Worm (Caenorhabditis elegans): Measurements from ENCODE around the gene nac-2.
"Not testable (repeated sequence)": the region's sequence is repeated elsewhere in the genome, so short reads cannot be mapped to it uniquely, and the experiment has no call there.

nac-2 gene

DNA sequence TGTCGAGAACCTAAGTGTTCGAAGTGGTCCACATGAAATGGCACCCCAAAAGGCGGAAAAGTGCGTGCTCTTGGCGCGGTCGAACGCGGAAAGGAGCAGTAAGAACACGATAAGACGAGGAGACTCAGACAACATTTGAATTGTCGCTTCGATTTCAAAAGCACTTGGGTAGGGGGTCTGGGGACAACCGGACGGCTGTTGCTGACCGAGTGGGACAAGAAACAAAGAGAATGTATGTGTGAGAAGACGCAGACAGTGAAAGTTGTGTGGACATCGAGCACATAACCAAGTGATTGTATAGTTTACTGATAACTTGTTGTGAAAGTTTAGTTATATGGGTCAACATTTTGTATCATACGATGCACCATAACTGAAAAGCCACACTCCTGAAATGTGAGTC lies 35.9 kb downstream of the nac-2 start (continued):
- TF ChIP-seq unc-62 (GFP tag; optimal IDR thresholded peaks at IDR 0.05), result no peak
- TF ChIP-seq lin-14 (GFP tag; optimal IDR thresholded peaks at IDR 0.05), result peak; percentile 70
- TF ChIP-seq nhr-20 (tag; optimal IDR thresholded peaks at IDR 0.05), result no peak
- TF ChIP-seq alr-1 (tag; optimal IDR thresholded peaks at IDR 0.05; ENCODE audit: borderline replicate concordance), result no peak
- TF ChIP-seq pag-3 (tag; optimal IDR thresholded peaks at IDR 0.05; ENCODE audit: borderline replicate concordance, insufficient read depth), result no peak
- no peak for TF ChIP-seq pqm-1 (tag; optimal IDR thresholded peaks at IDR 0.05)
- no peak for TF ChIP-seq nhr-76 (tag; optimal IDR thresholded peaks at IDR 0.05)
- no peak for TF ChIP-seq C34B4.2 (tag; optimal IDR thresholded peaks at IDR 0.05)
- TF ChIP-seq unc-30 (tag; optimal IDR thresholded peaks at IDR 0.05), result no peak
- TF ChIP-seq nhr-84 (tag; optimal IDR thresholded peaks at IDR 0.05), result no peak
- no peak for TF ChIP-seq tlp-1 (tag; optimal IDR thresholded peaks at IDR 0.05)
- TF ChIP-seq nhr-71 (tag; optimal IDR thresholded peaks at IDR 0.05), result no peak

DNA sequence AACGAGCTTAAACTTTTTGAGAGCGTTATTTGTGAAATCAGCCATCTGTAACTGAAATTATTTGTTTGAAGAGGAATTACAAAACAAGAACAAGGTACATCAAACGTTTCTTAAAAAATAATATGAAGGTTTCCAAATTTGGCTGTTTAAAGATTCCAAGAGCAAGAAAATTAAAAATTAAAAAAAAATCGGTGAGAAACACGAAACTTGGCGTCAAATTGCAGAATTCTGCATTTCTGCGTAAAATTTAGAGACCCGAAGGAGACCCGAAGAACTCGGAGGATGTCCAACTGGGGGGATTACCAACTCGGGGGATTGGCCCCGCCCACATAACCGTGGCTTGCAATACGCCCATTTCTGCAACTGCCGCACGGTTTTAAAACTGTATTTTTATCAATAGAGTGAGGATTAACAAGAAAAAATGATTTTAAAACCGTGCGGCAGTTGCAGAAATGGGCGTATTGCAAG lies 37.2 kb downstream of the nac-2 start, which contains the start of gene rab-6.1:
rab-6.1 (minus strand) TSS at position 51 of the 468 bp plus-strand sequence.
- not testable (repeated sequence) for TF ChIP-seq snpc-4 (tag; optimal IDR thresholded peaks at IDR 0.05); ceh-90 (tag; optimal IDR thresholded peaks at IDR 0.05); ceh-63 (GFP tag; optimal IDR thresholded peaks at IDR 0.05)

DNA sequence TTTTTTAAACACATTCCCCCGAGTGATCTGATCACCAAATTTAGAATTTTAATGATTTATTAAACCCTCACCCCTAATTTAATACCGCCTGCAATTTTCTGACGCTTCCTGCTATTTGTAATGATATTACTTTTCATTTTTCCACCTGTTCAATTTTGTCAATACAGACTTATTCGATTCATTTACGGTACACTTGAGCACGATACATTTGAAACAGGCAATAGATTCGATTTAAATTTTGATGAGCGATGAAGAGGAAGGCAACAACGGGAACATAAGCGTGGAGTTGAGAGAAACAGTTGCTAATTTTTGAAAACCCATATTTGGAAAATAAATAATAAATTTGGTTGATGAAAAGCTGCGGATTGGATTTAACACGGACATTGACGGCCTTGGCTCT lies 38.4 kb downstream of the nac-2 start:
- TF ChIP-seq lin-39 (tag; optimal IDR thresholded peaks at IDR 0.05) (no peak), blmp-1 (tag; optimal IDR thresholded peaks at IDR 0.05) (no peak), lin-15B (tag; optimal IDR thresholded peaks at IDR 0.05) (no peak), ama-1 (optimal IDR thresholded peaks at IDR 0.05) (no peak), skn-1 (tag; optimal IDR thresholded peaks at IDR 0.05) (no peak), fkh-10 (GFP tag; optimal IDR thresholded peaks at IDR 0.05) (no peak), zag-1 (tag; optimal IDR thresholded peaks at IDR 0.05) (no peak), unc-86 (tag; optimal IDR thresholded peaks at IDR 0.05) (no peak)

DNA sequence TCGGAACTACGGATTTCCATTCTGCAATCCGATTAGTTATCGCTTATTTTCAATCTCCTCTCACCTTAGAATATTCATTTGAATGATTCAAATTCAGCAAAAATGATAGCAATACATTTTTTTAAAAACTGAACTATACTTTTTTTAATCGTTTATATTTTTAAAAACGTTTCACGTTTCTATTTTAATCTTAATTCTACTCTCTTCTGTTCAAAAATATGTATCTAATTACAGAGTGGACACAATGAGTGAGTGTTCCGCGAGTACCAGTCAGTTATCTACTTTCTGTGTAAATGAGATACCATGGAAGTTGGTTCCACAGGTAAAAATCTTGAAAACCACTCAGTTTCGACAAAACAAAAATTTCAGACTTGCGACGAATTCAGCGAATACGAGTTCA lies 40.6 kb downstream of the nac-2 start, which contains the start of the genes F59B2.15 and zif-1:
F59B2.15 (minus strand) TSS at position 101 of the 400 bp plus-strand sequence.
zif-1 (plus strand) TSS at position 235 of the 400 bp plus-strand sequence.
- no peak for TF ChIP-seq fkh-10 (GFP tag; optimal IDR thresholded peaks at IDR 0.05)
- no peak for TF ChIP-seq hlh-17 (GFP tag; optimal IDR thresholded peaks at IDR 0.05; ENCODE audit: borderline replicate concordance)
- TF ChIP-seq zag-1 (tag; optimal IDR thresholded peaks at IDR 0.05), result no peak
- TF ChIP-seq lin-14 (GFP tag; optimal IDR thresholded peaks at IDR 0.05), result no peak
- no peak for TF ChIP-seq nhr-11 (tag; optimal IDR thresholded peaks at IDR 0.05)
- TF ChIP-seq xbp-1 (tag; optimal IDR thresholded peaks at IDR 0.05), result no peak
- no peak for TF ChIP-seq nhr-20 (tag; optimal IDR thresholded peaks at IDR 0.05)
- TF ChIP-seq fos-1 (tag; optimal IDR thresholded peaks at IDR 0.05), result no peak
- TF ChIP-seq ceh-8 (GFP tag; optimal IDR thresholded peaks at IDR 0.05), result no peak
- TF ChIP-seq mef-2 (tag; optimal IDR thresholded peaks at IDR 0.05), result no peak

DNA sequence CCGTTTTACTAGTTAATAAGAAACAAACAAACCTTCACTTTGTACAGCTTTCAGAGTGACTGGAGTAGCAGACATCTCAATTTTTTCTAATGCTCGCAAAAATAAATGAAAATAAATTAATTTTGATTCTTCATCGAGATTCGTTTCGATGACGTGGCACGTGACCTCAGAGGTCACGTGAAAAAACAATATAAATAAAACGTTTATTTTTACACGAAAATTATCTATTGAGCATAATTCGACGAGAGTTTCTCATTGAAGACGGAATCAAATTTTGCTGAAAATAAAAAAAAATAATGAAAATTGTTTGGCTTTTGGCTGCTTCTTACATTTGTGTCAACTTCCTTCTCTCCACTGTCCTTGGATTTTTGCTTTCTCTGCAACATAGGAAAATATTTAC lies 41.2 kb downstream of the nac-2 start, which contains the start of gene rpn-6.2:
rpn-6.2 (minus strand) TSS at position 101 of the 400 bp plus-strand sequence.
- TF ChIP-seq lin-14 (GFP tag; optimal IDR thresholded peaks at IDR 0.05) (no peak), elt-3 (tag; optimal IDR thresholded peaks at IDR 0.05) (no peak), hlh-4 (tag; optimal IDR thresholded peaks at IDR 0.05) (no peak), fkh-4 (tag; optimal IDR thresholded peaks at IDR 0.05; ENCODE audit: borderline replicate concordance) (no peak), aly-2 (tag; optimal IDR thresholded peaks at IDR 0.05) (no peak), unc-86 (tag; optimal IDR thresholded peaks at IDR 0.05) (no peak), egl-13 (tag; optimal IDR thresholded peaks at IDR 0.05) (no peak), egl-27 (tag; optimal IDR thresholded peaks at IDR 0.05) (no peak), efl-1 (optimal IDR thresholded peaks at IDR 0.05) (no peak), efl-1 (GFP tag; optimal IDR thresholded peaks at IDR 0.05 in 1 of 2) (peak in 1 of 2 experiments; percentile 39), irx-1 (tag; optimal IDR thresholded peaks at IDR 0.05) (no peak), nhr-85 (tag) (peak; percentile 48), C16A3.4 (tag; optimal IDR thresholded peaks at IDR 0.05) (no peak), sptf-1 (tag; optimal IDR thresholded peaks at IDR 0.05) (no peak), tlp-1 (tag; optimal IDR thresholded peaks at IDR 0.05) (no peak)
